Worm (Caenorhabditis elegans) whole organism, L4 larva: ENCODE measurements around the gene pigc-1.
A peak's percentile ranks its signal among the peaks of the same experiment; 100 is the strongest.

Experiments used
- F49E8.2 ChIP-seq: sonication (generic microtip); optimal IDR thresholded peaks from 2 replicates; lab custom pipeline; 2016; ENCODE audit warnings: missing compliant biosample characterization, mild to moderate bottlenecking, missing genetic modification characterization, borderline replicate concordance
- T20F7.1 ChIP-seq: fragments of 200-800 bp; sonication (Bioruptor generic); optimal IDR thresholded peaks from 2 replicates; lab custom pipeline; 2018; ENCODE audit warnings: mild to moderate bottlenecking, missing genetic modification characterization, missing compliant biosample characterization
- Y48G9A.11 ChIP-seq: fragments of 200-800 bp; sonication (Bioruptor generic); IDR thresholded peaks from 2 replicates; pipeline ENCODE4 v1.3.6; 2022; ENCODE audit warnings: missing genetic modification reagents, missing genetic modification characterization, missing compliant biosample characterization
- Y75B8A.6 ChIP-seq: fragments of 200-800 bp; sonication (Bioruptor generic); IDR thresholded peaks from 2 replicates; pipeline ENCODE4 v1.3.6; 2022; ENCODE audit warnings: missing genetic modification reagents, missing genetic modification characterization, missing compliant biosample characterization
- ZK337.2 ChIP-seq: fragments of 200-800 bp; sonication (Bioruptor generic); IDR thresholded peaks from 2 replicates; pipeline ENCODE4 v1.3.6; 2022; ENCODE audit warnings: missing genetic modification reagents, missing genetic modification characterization, missing compliant biosample characterization
- ama-1 ChIP-seq: fragments of 150-350 bp; optimal IDR thresholded peaks from 2 replicates; lab custom pipeline; 2014; ENCODE audit warnings: inconsistent platforms, mixed read lengths
- arid-1 ChIP-seq: fragments of 200-800 bp; sonication (Bioruptor generic); conservative IDR thresholded peaks from 2 replicates; pipeline ENCODE4 v1.3.6; 2022; ENCODE audit warnings: missing genetic modification reagents, missing genetic modification characterization, missing compliant biosample characterization
- ceh-20 ChIP-seq: fragments of 200-800 bp; sonication (Bioruptor generic); IDR thresholded peaks from 2 replicates; pipeline ENCODE4 v1.3.6; 2022; ENCODE audit warnings: missing genetic modification reagents, missing genetic modification characterization, missing compliant biosample characterization
- ceh-44 ChIP-seq: fragments of 200-800 bp; sonication (Bioruptor generic); IDR thresholded peaks from 2 replicates; pipeline ENCODE4 v1.3.6; 2022; ENCODE audit warnings: missing genetic modification reagents, missing genetic modification characterization, missing compliant biosample characterization
- ceh-62 ChIP-seq: sonication (generic microtip); optimal IDR thresholded peaks from 2 replicates; lab custom pipeline; 2017; ENCODE audit warnings: missing biosample characterization, missing genetic modification characterization
- ces-1 ChIP-seq: fragments of 150-350 bp; sonication (generic microtip); optimal IDR thresholded peaks from 4 replicates; lab custom pipeline; 2014; ENCODE audit warnings: missing biosample characterization, missing genetic modification reagents, missing genetic modification characterization
- daf-16 ChIP-seq, 3 experiments: sonication (generic microtip); optimal IDR thresholded peaks; 2 replicates each; lab custom pipeline; 2016 to 2017; ENCODE audit warnings: missing genetic modification characterization in 3 of 3, missing genetic modification reagents in 3 of 3, mild to moderate bottlenecking in 2 of 3, missing compliant biosample characterization in 2 of 3, missing biosample characterization in 1 of 3, moderate library complexity in 1 of 3
- daf-19 ChIP-seq: fragments of 200-800 bp; sonication (Bioruptor generic); conservative IDR thresholded peaks from 2 replicates; pipeline ENCODE4 v1.3.6; 2022; ENCODE audit warnings: missing genetic modification characterization, missing compliant biosample characterization
- daf-8 ChIP-seq: fragments of 200-800 bp; sonication (Bioruptor generic); IDR thresholded peaks from 2 replicates; pipeline ENCODE4 v1.3.6; 2022; ENCODE audit warnings: missing genetic modification characterization, missing compliant biosample characterization
- dve-1 ChIP-seq: sonication (generic microtip); optimal IDR thresholded peaks from 2 replicates; lab custom pipeline; 2017; ENCODE audit warnings: antibody characterized with exemption, mild to moderate bottlenecking, missing genetic modification characterization, missing compliant biosample characterization; ENCODE audit not compliant: insufficient read depth
- fkh-10 ChIP-seq: fragments of 150-350 bp; optimal IDR thresholded peaks from 2 replicates; lab custom pipeline; 2014; ENCODE audit warnings: missing biosample characterization, missing genetic modification reagents, missing genetic modification characterization
- fos-1 ChIP-seq: fragments of 150-350 bp; optimal IDR thresholded peaks from 2 replicates; lab custom pipeline; 2014; ENCODE audit warnings: missing biosample characterization, missing genetic modification characterization
- hif-1 ChIP-seq, 2 experiments: sonication (generic microtip); optimal IDR thresholded peaks; 2 replicates each; lab custom pipeline; 2016 to 2017; ENCODE audit warnings: missing compliant biosample characterization in 2 of 2, missing genetic modification characterization in 2 of 2, missing genetic modification reagents in 2 of 2, missing genotype in 2 of 2, mild to moderate bottlenecking in 1 of 2
- hlh-11 ChIP-seq: fragments of 200-800 bp; sonication (Bioruptor generic); optimal IDR thresholded peaks from 2 replicates; lab custom pipeline; 2018; ENCODE audit warnings: mild to moderate bottlenecking, missing genetic modification characterization, missing compliant biosample characterization
- hlh-30 ChIP-seq: sonication (generic microtip); optimal IDR thresholded peaks from 2 replicates; lab custom pipeline; 2017; ENCODE audit warnings: antibody characterized with exemption, mild to moderate bottlenecking, missing genetic modification characterization, missing compliant biosample characterization; ENCODE audit not compliant: insufficient read depth
- hmg-1.1 ChIP-seq: fragments of 200-800 bp; sonication (Bioruptor generic); IDR thresholded peaks from 2 replicates; pipeline ENCODE4 v1.3.6; 2022; ENCODE audit warnings: missing genetic modification reagents, missing genetic modification characterization, missing compliant biosample characterization
- jun-1 ChIP-seq: fragments of 150-350 bp; optimal IDR thresholded peaks from 2 replicates; lab custom pipeline; 2014; ENCODE audit warnings: missing biosample characterization, missing genetic modification reagents, missing genetic modification characterization
- lim-7 ChIP-seq: fragments of 200-800 bp; sonication (Bioruptor generic); IDR thresholded peaks from 2 replicates; pipeline ENCODE4 v1.3.6; 2022; ENCODE audit warnings: missing genetic modification characterization, missing compliant biosample characterization
- lin-29 ChIP-seq: fragments of 200-800 bp; sonication (Bioruptor generic); IDR thresholded peaks from 2 replicates; pipeline ENCODE4 v1.3.6; 2022; ENCODE audit warnings: missing genetic modification reagents, missing genetic modification characterization, missing compliant biosample characterization
- lin-38 ChIP-seq: fragments of 200-800 bp; sonication (Bioruptor generic); IDR thresholded peaks from 2 replicates; pipeline ENCODE4 v1.3.6; 2022; ENCODE audit warnings: missing genetic modification reagents, missing genetic modification characterization, missing compliant biosample characterization
- lsy-2 ChIP-seq, 2 experiments: fragments of 150-350 bp in 1 of 2; sonication (generic microtip) in 1 of 2; optimal IDR thresholded peaks; 2 replicates each; lab custom pipeline; 2014 to 2017; ENCODE audit warnings: missing biosample characterization in 2 of 2, missing genetic modification characterization in 2 of 2
- mep-1 ChIP-seq: fragments of 150-350 bp; sonication (generic microtip); optimal IDR thresholded peaks from 3 replicates; lab custom pipeline; 2014; ENCODE audit warnings: missing biosample characterization, missing genetic modification characterization
- mes-2 ChIP-seq: sonication (generic microtip); optimal IDR thresholded peaks from 2 replicates; lab custom pipeline; 2016; ENCODE audit warnings: missing genotype, mild to moderate bottlenecking, missing genetic modification characterization, missing compliant biosample characterization; ENCODE audit not compliant: poor library complexity, severe bottlenecking
- nhr-102 ChIP-seq: sonication (generic microtip); optimal IDR thresholded peaks from 2 replicates; lab custom pipeline; 2016; ENCODE audit warnings: mild to moderate bottlenecking, missing genetic modification characterization, moderate library complexity, missing compliant biosample characterization
- nhr-11 ChIP-seq: fragments of 150-350 bp; optimal IDR thresholded peaks from 2 replicates; lab custom pipeline; 2014; ENCODE audit warnings: missing biosample characterization, missing genetic modification characterization
- nhr-25 ChIP-seq: sonication (generic microtip); optimal IDR thresholded peaks from 2 replicates; lab custom pipeline; 2017; ENCODE audit warnings: missing genetic modification characterization, mild to moderate bottlenecking, missing compliant biosample characterization, antibody characterized with exemption, moderate library complexity, borderline replicate concordance; ENCODE audit not compliant: insufficient read depth
- nhr-28 ChIP-seq: fragments of 150-350 bp; optimal IDR thresholded peaks from 2 replicates; lab custom pipeline; 2014; ENCODE audit warnings: missing biosample characterization, missing genetic modification characterization
- nhr-6 ChIP-seq: fragments of 150-350 bp; optimal IDR thresholded peaks from 2 replicates; lab custom pipeline; 2014; ENCODE audit warnings: missing biosample characterization, missing genetic modification characterization
- nhr-76 ChIP-seq: fragments of 150-350 bp; optimal IDR thresholded peaks from 2 replicates; lab custom pipeline; 2014; ENCODE audit warnings: missing biosample characterization, missing genetic modification characterization
- pha-4 ChIP-seq, 2 experiments: fragments of 150-350 bp in 1 of 2; fragments of 200-800 bp in 1 of 2; sonication (Bioruptor generic) in 1 of 2; IDR thresholded peaks in 1 of 2; optimal IDR thresholded peaks in 1 of 2; 2 replicates each; pipeline versions ENCODE4 v1.3.6 to Lab custom; 2014 to 2022; ENCODE audit warnings: missing genetic modification characterization in 2 of 2, missing genetic modification reagents in 2 of 2, missing biosample characterization in 1 of 2, missing compliant biosample characterization in 1 of 2
- pqm-1 ChIP-seq: sonication (generic microtip); optimal IDR thresholded peaks from 2 replicates; lab custom pipeline; 2017; ENCODE audit warnings: missing biosample characterization, missing genetic modification characterization
- rbr-2 ChIP-seq: sonication (generic microtip); optimal IDR thresholded peaks from 2 replicates; lab custom pipeline; 2016; ENCODE audit warnings: missing genotype, missing genetic modification characterization, missing compliant biosample characterization
- sdz-12 ChIP-seq: fragments of 200-800 bp; sonication (Bioruptor generic); optimal IDR thresholded peaks from 2 replicates; lab custom pipeline; 2018; ENCODE audit warnings: mild to moderate bottlenecking, missing genetic modification characterization, missing compliant biosample characterization
- set-16 ChIP-seq: fragments of 200-800 bp; sonication (Bioruptor generic); IDR thresholded peaks from 2 replicates; pipeline ENCODE4 v1.3.6; 2022; ENCODE audit warnings: missing genetic modification reagents, missing genetic modification characterization, missing compliant biosample characterization
- spr-3 ChIP-seq: fragments of 200-800 bp; sonication (Bioruptor generic); optimal IDR thresholded peaks from 2 replicates; lab custom pipeline; 2018; ENCODE audit warnings: mild to moderate bottlenecking, missing genetic modification characterization, missing compliant biosample characterization
- tag-97 ChIP-seq: fragments of 200-800 bp; sonication (Bioruptor generic); IDR thresholded peaks from 2 replicates; pipeline ENCODE4 v1.3.6; 2022; ENCODE audit warnings: missing genetic modification characterization, missing compliant biosample characterization
- unc-39 ChIP-seq: sonication (generic microtip); optimal IDR thresholded peaks from 2 replicates; lab custom pipeline; 2017; ENCODE audit warnings: missing biosample characterization, missing genetic modification characterization
- zfp-2 ChIP-seq: sonication (generic microtip); optimal IDR thresholded peaks from 2 replicates; lab custom pipeline; 2016; ENCODE audit warnings: mild to moderate bottlenecking, missing genetic modification characterization, missing compliant biosample characterization
- zip-2 ChIP-seq: fragments of 150-350 bp; optimal IDR thresholded peaks from 2 replicates; lab custom pipeline; 2014; ENCODE audit warnings: missing biosample characterization, missing genetic modification characterization
- ztf-7 ChIP-seq: fragments of 150-350 bp; optimal IDR thresholded peaks from 2 replicates; lab custom pipeline; 2014; ENCODE audit warnings: missing biosample characterization, missing genetic modification characterization

Gene pigc-1

DNA sequence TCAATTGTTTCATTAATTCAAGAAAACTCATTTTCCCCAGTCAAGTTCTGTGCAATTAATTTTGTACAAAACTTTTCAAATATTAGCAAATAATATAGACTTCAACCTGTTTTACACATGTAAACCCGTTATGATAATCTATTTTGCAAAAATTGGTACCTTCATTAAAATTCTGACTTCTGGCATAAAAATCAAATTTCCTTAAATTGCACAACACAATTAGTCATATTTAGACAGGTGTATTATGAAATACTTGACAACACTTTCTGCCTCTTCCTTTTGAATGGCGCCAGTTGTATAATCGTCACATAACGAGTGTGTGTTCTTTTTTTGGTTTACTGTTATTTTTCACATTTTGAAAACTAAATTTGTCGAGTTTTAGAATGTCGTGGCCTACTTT lies 28.2 kb upstream of the pigc-1 start, which contains the start of gene fbxc-58:
TSS of gene fbxc-58 (plus strand) at position 383 of the 400 bp plus-strand sequence.
- TF ChIP-seq nhr-76 (tag; lab: Kevin White, UChicago) (no peak), hmg-1.1 (GFP tag; lab: Robert Waterston, UW) (no peak), zip-2 (tag; lab: Kevin White, UChicago) (peak; percentile 84), ceh-44 (GFP tag; lab: Robert Waterston, UW) (no peak), daf-16 (GFP tag; optimal IDR thresholded peaks at IDR 0.05; lab: Kevin White, UChicago) (no peak), daf-16 (tag; optimal IDR thresholded peaks at IDR 0.05; lab: Kevin White, UChicago) (peak; percentile 44), hlh-11 (no peak), daf-8 (no peak), Y48G9A.11 (no peak), pqm-1 (tag; lab: Kevin White, UChicago) (peak; percentile 80), nhr-28 (tag; lab: Kevin White, UChicago) (peak; percentile 21), dve-1 (tag; lab: Kevin White, UChicago) (peak; percentile 1), ceh-62 (no peak), ces-1 (GFP tag; lab: Kevin White, UChicago) (no peak), lsy-2 (tag; optimal IDR thresholded peaks at IDR 0.05; lab: Kevin White, UChicago) (no peak), nhr-102 (tag; lab: Kevin White, UChicago) (no peak), T20F7.1 (GFP tag; lab: Kevin White, UChicago) (peak; percentile 4), ztf-7 (tag; lab: Kevin White, UChicago) (peak; percentile 18)

DNA sequence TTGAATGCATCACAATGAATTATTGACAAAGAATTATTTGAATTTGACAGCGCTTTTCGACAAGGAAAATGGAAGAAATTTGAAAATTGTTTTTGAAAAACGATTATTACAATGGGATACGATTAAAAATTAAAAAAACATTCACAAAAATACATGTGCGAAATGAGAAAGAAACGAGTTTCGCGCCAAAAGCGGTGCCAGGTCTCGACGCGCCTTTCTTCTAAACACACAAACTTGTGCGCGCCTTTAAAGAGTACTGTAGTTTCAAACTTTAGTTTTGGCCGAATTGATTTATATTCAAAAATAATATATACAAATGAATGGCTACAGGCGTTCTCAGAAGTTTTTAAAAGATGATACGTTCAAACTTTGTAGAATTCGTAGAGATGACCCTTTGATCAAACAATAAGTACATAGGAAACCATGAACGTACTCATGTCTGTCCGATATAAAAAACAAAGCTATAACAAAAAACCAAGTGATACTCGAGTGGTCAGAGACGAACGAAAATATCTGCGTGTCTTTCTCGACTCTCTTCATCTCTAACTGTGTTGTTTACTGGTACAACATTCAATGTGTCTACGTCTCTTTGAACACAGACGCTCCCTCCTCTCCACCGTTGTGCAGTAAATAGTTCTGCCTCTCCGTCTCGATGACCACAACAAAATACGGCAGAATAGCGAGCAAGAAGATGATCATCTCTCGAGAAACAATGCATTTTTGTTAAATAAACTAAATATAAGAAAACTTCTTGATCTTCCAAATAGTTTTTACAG lies 25.1 kb upstream of the pigc-1 start:
- TF ChIP-seq daf-16 (GFP tag; optimal IDR thresholded peaks at IDR 0.05; lab: Kevin White, UChicago) (peak in 1 of 2 experiments; percentile 71), daf-16 (tag; optimal IDR thresholded peaks at IDR 0.05; lab: Kevin White, UChicago) (peak; percentile 98), ZK337.2 (no peak), spr-3 (GFP tag; lab: Kevin White, UChicago) (no peak), zfp-2 (tag; lab: Kevin White, UChicago) (no peak), ama-1 (lab: Kevin White, UChicago) (no peak), set-16 (GFP tag; lab: Robert Waterston, UW) (no peak), Y75B8A.6 (no peak), sdz-12 (no peak), jun-1 (tag; lab: Kevin White, UChicago) (no peak), hlh-30 (tag; lab: Kevin White, UChicago) (peak; percentile 22), hif-1 (tag; optimal IDR thresholded peaks at IDR 0.05; lab: Kevin White, UChicago) (no peak), zip-2 (tag; lab: Kevin White, UChicago) (no peak), dve-1 (tag; lab: Kevin White, UChicago) (peak; percentile 58), mes-2 (tag; lab: Kevin White, UChicago) (peak; percentile 51), nhr-25 (tag; lab: Kevin White, UChicago) (no peak), nhr-6 (tag; lab: Kevin White, UChicago) (peak; percentile 33), mep-1 (tag; lab: Kevin White, UChicago) (no peak), ceh-20 (GFP tag; lab: Robert Waterston, UW) (no peak), lin-29 (GFP tag; lab: Robert Waterston, UW) (no peak), fos-1 (tag; lab: Kevin White, UChicago) (no peak), pha-4 (GFP tag; IDR thresholded peaks at IDR 0.05; lab: Robert Waterston, UW) (no peak), pha-4 (tag; optimal IDR thresholded peaks at IDR 0.05; lab: Kevin White, UChicago) (peak; percentile 84), lim-7 (GFP tag; lab: Robert Waterston, UW) (no peak), daf-19 (GFP tag; lab: Robert Waterston, UW) (no peak), tag-97 (no peak), arid-1 (GFP tag; lab: Robert Waterston, UW) (no peak), F49E8.2 (peak; percentile 28), hlh-11 (peak; percentile 44), unc-39 (tag; lab: Kevin White, UChicago) (no peak), lin-38 (GFP tag; lab: Robert Waterston, UW) (peak; percentile 48), nhr-11 (tag; lab: Kevin White, UChicago) (no peak), rbr-2 (tag; lab: Kevin White, UChicago) (peak; percentile 14), lsy-2 (tag; optimal IDR thresholded peaks at IDR 0.05; lab: Kevin White, UChicago) (peak in 1 of 2 experiments; percentile 24), fkh-10 (GFP tag; lab: Kevin White, UChicago) (peak; percentile 17), nhr-28 (tag; lab: Kevin White, UChicago) (peak; percentile 52)
